Fruit fly (Drosophila melanogaster) whole organism, embryonic: ENCODE results near the gene Sbf.

ENCODE experiments used
- CG10147 ChIP-seq: fragments of 200-800 bp; sonication (Bioruptor generic); optimal IDR thresholded peaks from 2 replicates; lab custom pipeline; 2019; ENCODE audit warnings: missing biosample characterization, mild to moderate bottlenecking, missing genetic modification characterization, moderate library complexity
- CG10274 ChIP-seq: fragments of 200-800 bp; sonication (Bioruptor generic); optimal IDR thresholded peaks from 3 replicates; lab custom pipeline; 2017; ENCODE audit warnings: missing biosample characterization, mild to moderate bottlenecking, missing genetic modification characterization
- CG10431 ChIP-seq: fragments of 200-800 bp; sonication (Bioruptor generic); optimal IDR thresholded peaks from 3 replicates; lab custom pipeline; 2018; ENCODE audit warnings: missing biosample characterization, mild to moderate bottlenecking, missing genetic modification characterization
- CG10565 ChIP-seq: fragments of 200-800 bp; sonication (Bioruptor generic); optimal IDR thresholded peaks from 3 replicates; lab custom pipeline; 2016; ENCODE audit warnings: missing biosample characterization, mild to moderate bottlenecking, missing genetic modification characterization
- CG12659 ChIP-seq: fragments of 200-800 bp; sonication (Bioruptor generic); optimal IDR thresholded peaks from 3 replicates; lab custom pipeline; 2017; ENCODE audit warnings: mild to moderate bottlenecking, missing biosample characterization, missing genetic modification reagents, missing genetic modification characterization
- CG12744 ChIP-seq: fragments of 200-800 bp; sonication (Bioruptor generic); optimal IDR thresholded peaks from 2 replicates; lab custom pipeline; 2016; ENCODE audit warnings: missing biosample characterization, missing genetic modification characterization
- CG13287 ChIP-seq: fragments of 200-800 bp; sonication (Bioruptor generic); IDR thresholded peaks from 2 replicates; pipeline ENCODE4 v1.3.6; 2022; ENCODE audit warnings: missing biosample characterization, missing genetic modification characterization; ENCODE audit not compliant: partially characterized antibody
- CG15479 ChIP-seq: fragments of 200-800 bp; sonication (Bioruptor generic); optimal IDR thresholded peaks from 3 replicates; lab custom pipeline; 2019; ENCODE audit warnings: missing biosample characterization, mild to moderate bottlenecking, missing genetic modification characterization, moderate library complexity
- CG1603 ChIP-seq: fragments of 200-800 bp; sonication (Bioruptor generic); optimal IDR thresholded peaks from 2 replicates; lab custom pipeline; 2019; ENCODE audit warnings: missing biosample characterization, mild to moderate bottlenecking, missing genetic modification characterization, moderate library complexity
- CG16815 ChIP-seq: fragments of 200-800 bp; sonication (Bioruptor generic); optimal IDR thresholded peaks from 3 replicates; lab custom pipeline; 2017; ENCODE audit warnings: missing biosample characterization, mild to moderate bottlenecking, missing genetic modification characterization
- CG17186 ChIP-seq: fragments of 200-800 bp; sonication (Bioruptor generic); optimal IDR thresholded peaks from 3 replicates; lab custom pipeline; 2017; ENCODE audit warnings: missing biosample characterization, missing genetic modification reagents, missing genetic modification characterization
- CG17385 ChIP-seq: fragments of 200-800 bp; sonication (Bioruptor generic); optimal IDR thresholded peaks from 3 replicates; lab custom pipeline; 2018; ENCODE audit warnings: missing biosample characterization, mild to moderate bottlenecking, missing genetic modification characterization
- CG18476 ChIP-seq: fragments of 200-800 bp; sonication (Bioruptor generic); optimal IDR thresholded peaks from 2 replicates; lab custom pipeline; 2016; ENCODE audit warnings: missing biosample characterization, mild to moderate bottlenecking, missing genetic modification characterization
- CG18619 ChIP-seq: fragments of 200-800 bp; sonication (Bioruptor generic); optimal IDR thresholded peaks from 3 replicates; lab custom pipeline; 2017; ENCODE audit warnings: missing biosample characterization, mild to moderate bottlenecking, missing genetic modification characterization
- CG2116 ChIP-seq: fragments of 200-800 bp; sonication (Bioruptor generic); optimal IDR thresholded peaks from 3 replicates; lab custom pipeline; 2018; ENCODE audit warnings: missing biosample characterization, mild to moderate bottlenecking, missing genetic modification characterization
- CG2202 ChIP-seq: fragments of 200-800 bp; sonication (Bioruptor generic); optimal IDR thresholded peaks from 2 replicates; lab custom pipeline; 2018; ENCODE audit warnings: missing biosample characterization, mild to moderate bottlenecking, missing genetic modification characterization
- CG3995 ChIP-seq: fragments of 200-800 bp; sonication (Bioruptor generic); optimal IDR thresholded peaks from 3 replicates; lab custom pipeline; 2016; ENCODE audit warnings: missing biosample characterization, missing genetic modification characterization
- CG4617 ChIP-seq: fragments of 200-800 bp; sonication (Bioruptor generic); optimal IDR thresholded peaks from 3 replicates; lab custom pipeline; 2016; ENCODE audit warnings: missing biosample characterization, missing genetic modification characterization, borderline replicate concordance
- CG7839 ChIP-seq: fragments of 200-800 bp; sonication (Bioruptor generic); optimal IDR thresholded peaks from 3 replicates; lab custom pipeline; 2018; ENCODE audit warnings: missing biosample characterization, mild to moderate bottlenecking, missing genetic modification characterization, moderate library complexity
- CG8290 ChIP-seq, 3 experiments: fragments of 200-800 bp; sonication (Bioruptor generic); optimal IDR thresholded peaks; 2 replicates each; lab custom pipeline; 2016 to 2019; ENCODE audit warnings: missing biosample characterization in 3 of 3, missing genetic modification characterization in 3 of 3, mild to moderate bottlenecking in 2 of 3, moderate library complexity in 1 of 3
- CG9797 ChIP-seq: fragments of 200-800 bp; sonication (Bioruptor generic); optimal IDR thresholded peaks from 3 replicates; lab custom pipeline; 2018; ENCODE audit warnings: missing biosample characterization, mild to moderate bottlenecking, missing genetic modification characterization
- CkIIα-i1 ChIP-seq: fragments of 200-800 bp; sonication (Bioruptor generic); IDR thresholded peaks from 2 replicates; pipeline ENCODE4 v1.3.6; 2022; ENCODE audit warnings: missing biosample characterization, missing genetic modification characterization
- E2f2 ChIP-seq: fragments of 200-800 bp; sonication (Bioruptor generic); IDR thresholded peaks from 2 replicates; pipeline ENCODE4 v1.3.6; 2022; ENCODE audit warnings: missing biosample characterization, missing genetic modification characterization
- Ets65A ChIP-seq: fragments of 200-800 bp; sonication (Bioruptor generic); peaks from one replicate; lab custom pipeline; 2016; ENCODE audit warnings: missing biosample characterization, missing genetic modification characterization
- Lpt ChIP-seq: fragments of >200 bp; optimal IDR thresholded peaks from 2 replicates; lab custom pipeline; 2018; ENCODE audit warnings: missing biosample characterization, missing genetic modification characterization
- Med ChIP-seq: fragments of 200-800 bp; sonication (Bioruptor generic); peaks from one replicate; lab custom pipeline; 2016; ENCODE audit warnings: missing biosample characterization, missing genetic modification characterization, mild to moderate bottlenecking, inconsistent platforms, moderate library complexity
- Myb ChIP-seq: fragments of 200-800 bp; sonication (Bioruptor generic); optimal IDR thresholded peaks from 2 replicates; lab custom pipeline; 2016; ENCODE audit warnings: missing biosample characterization, missing genetic modification characterization
- Sin3A ChIP-seq: fragments of >200 bp; optimal IDR thresholded peaks from 2 replicates; lab custom pipeline; 2018
- Sry-β ChIP-seq: fragments of 200-800 bp; sonication (Bioruptor generic); optimal IDR thresholded peaks from 2 replicates; lab custom pipeline; 2018; ENCODE audit warnings: missing biosample characterization, mild to moderate bottlenecking, missing genetic modification characterization, moderate library complexity
- Sry-δ ChIP-seq: fragments of 200-800 bp; sonication (Bioruptor generic); optimal IDR thresholded peaks from 2 replicates; lab custom pipeline; 2016; ENCODE audit warnings: missing biosample characterization, missing genetic modification characterization
- TFAM ChIP-seq: fragments of 200-800 bp; sonication (Bioruptor generic); optimal IDR thresholded peaks from 2 replicates; lab custom pipeline; 2017; ENCODE audit warnings: missing biosample characterization, missing genetic modification characterization, inconsistent platforms
- ap ChIP-seq: fragments of 200-800 bp; sonication (Bioruptor generic); IDR thresholded peaks from 2 replicates; pipeline ENCODE4 v1.3.6; 2022; ENCODE audit warnings: missing biosample characterization, missing genetic modification characterization
- bowl ChIP-seq: fragments of 200-800 bp; sonication (Bioruptor generic); IDR thresholded peaks from 2 replicates; pipeline ENCODE4 v1.3.6; 2022; ENCODE audit warnings: missing biosample characterization, missing genetic modification characterization
- crp ChIP-seq, 2 experiments: fragments of 200-800 bp; sonication (Bioruptor generic); optimal IDR thresholded peaks; 2 replicates in 1 of 2; 3 replicates in 1 of 2; lab custom pipeline; 2017; ENCODE audit warnings: missing biosample characterization in 2 of 2, missing genetic modification characterization in 2 of 2, mild to moderate bottlenecking in 1 of 2, moderate library complexity in 1 of 2
- dm ChIP-seq: fragments of 200-800 bp; sonication (Bioruptor generic); optimal IDR thresholded peaks from 3 replicates; lab custom pipeline; 2016; ENCODE audit warnings: missing biosample characterization, missing genetic modification characterization
- eve ChIP-seq, 2 experiments: fragments of >200 bp; optimal IDR thresholded peaks; 2 replicates each; lab custom pipeline; 2017; ENCODE audit warnings: missing biosample characterization in 2 of 2, missing genetic modification characterization in 2 of 2
- hbn ChIP-seq: fragments of 200-800 bp; sonication (Bioruptor generic); IDR thresholded peaks from 2 replicates; pipeline ENCODE4 v1.3.6; 2022; ENCODE audit warnings: missing biosample characterization, missing genetic modification characterization; ENCODE audit not compliant: partially characterized antibody
- insv ChIP-seq, 2 experiments: fragments of 200-800 bp; sonication (Bioruptor generic); optimal IDR thresholded peaks; 3 replicates each; lab custom pipeline; 2016 to 2018; ENCODE audit warnings: missing biosample characterization in 2 of 2, missing genetic modification characterization in 2 of 2
- maf-S ChIP-seq: fragments of 200-800 bp; sonication (Bioruptor generic); optimal IDR thresholded peaks from 2 replicates; lab custom pipeline; 2016; ENCODE audit warnings: missing biosample characterization, missing genetic modification characterization
- nau ChIP-seq: fragments of 200-800 bp; sonication (Bioruptor generic); optimal IDR thresholded peaks from 3 replicates; lab custom pipeline; 2017; ENCODE audit warnings: missing biosample characterization, mild to moderate bottlenecking, missing genetic modification characterization, missing genetic modification reagents
- nerfin-1 ChIP-seq: fragments of 200-800 bp; sonication (Bioruptor generic); optimal IDR thresholded peaks from 3 replicates; lab custom pipeline; 2019; ENCODE audit warnings: missing biosample characterization, mild to moderate bottlenecking, missing genetic modification characterization, moderate library complexity
- oc ChIP-seq: fragments of 200-800 bp; sonication (Bioruptor generic); optimal IDR thresholded peaks from 2 replicates; lab custom pipeline; 2018; ENCODE audit warnings: missing biosample characterization, mild to moderate bottlenecking, missing genetic modification characterization, moderate library complexity
- pb ChIP-seq: fragments of 200-800 bp; sonication (Bioruptor generic); optimal IDR thresholded peaks from 3 replicates; lab custom pipeline; 2016; ENCODE audit warnings: missing biosample characterization, missing genetic modification characterization
- pum ChIP-seq: fragments of 200-800 bp; sonication (Bioruptor generic); optimal IDR thresholded peaks from 2 replicates; lab custom pipeline; 2016; ENCODE audit warnings: missing biosample characterization, missing genetic modification characterization
- salm ChIP-seq: fragments of 200-800 bp; sonication (Bioruptor generic); optimal IDR thresholded peaks from 2 replicates; lab custom pipeline; 2018; ENCODE audit warnings: missing biosample characterization, mild to moderate bottlenecking, missing genetic modification characterization
- sd ChIP-seq: fragments of 200-800 bp; sonication (Bioruptor generic); optimal IDR thresholded peaks from 3 replicates; lab custom pipeline; 2018; ENCODE audit warnings: missing biosample characterization, mild to moderate bottlenecking, missing genetic modification characterization, moderate library complexity
- sens ChIP-seq: fragments of 200-800 bp; sonication (Bioruptor generic); peaks from one replicate; lab custom pipeline; 2016; ENCODE audit warnings: missing biosample characterization, missing genetic modification characterization
- sr ChIP-seq: fragments of 200-800 bp; sonication (Bioruptor generic); IDR thresholded peaks from 3 replicates; pipeline ENCODE4 v1.3.6; 2022; ENCODE audit warnings: missing biosample characterization, missing genetic modification characterization
- trem ChIP-seq: fragments of 200-800 bp; optimal IDR thresholded peaks from 3 replicates; lab custom pipeline; 2019; ENCODE audit warnings: missing biosample characterization, mild to moderate bottlenecking, missing genetic modification characterization, moderate library complexity
- unc-4 ChIP-seq: fragments of 200-800 bp; sonication (Bioruptor generic); IDR thresholded peaks from 2 replicates; pipeline ENCODE4 v1.3.6; 2022; ENCODE audit warnings: missing biosample characterization, missing genetic modification characterization; ENCODE audit not compliant: partially characterized antibody

The Sbf gene

DNA sequence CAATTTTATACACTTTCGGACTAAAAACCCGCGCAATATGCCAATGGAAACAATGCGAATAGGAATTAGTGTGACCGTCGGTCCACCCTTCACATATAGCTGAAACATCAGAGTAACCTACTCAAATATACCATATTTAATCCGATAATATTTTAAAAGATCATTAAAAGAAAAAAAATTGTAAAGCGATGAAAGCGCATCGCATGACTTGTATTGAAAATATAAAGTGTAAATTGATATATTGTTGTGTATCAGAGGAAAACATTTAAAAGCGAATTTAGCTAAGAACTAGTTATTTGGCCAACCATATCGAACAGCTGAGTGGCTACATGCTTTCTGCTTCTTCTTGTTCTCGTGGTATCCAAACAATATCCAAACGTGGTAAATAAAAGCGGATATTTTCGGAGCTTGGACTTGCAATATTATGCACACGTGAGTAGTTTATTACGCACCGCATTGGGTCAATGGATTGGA is 55.0 kb downstream of the Sbf start, which contains the start of the genes Blm and CG14722 (continued):
- TF ChIP-seq CG10431 (GFP tag; lab: Kevin White, UChicago) (peak; percentile 16), CG7839 (tag; lab: Kevin White, UChicago) (no peak), pb (GFP tag; lab: Kevin White, UChicago) (no peak), Sry-δ (GFP tag; lab: Kevin White, UChicago) (peak; percentile 43), sr (GFP tag; lab: Robert Waterston, UW) (no peak), pum (GFP tag; lab: Kevin White, UChicago) (no peak), CG4617 (GFP tag; lab: Kevin White, UChicago) (peak; percentile 56), ap (no peak), Myb (GFP tag; lab: Kevin White, UChicago) (peak; percentile 33), CG1603 (tag; lab: Kevin White, UChicago) (no peak), CG18476 (GFP tag; lab: Kevin White, UChicago) (no peak), unc-4 (GFP tag; lab: Robert Waterston, UW) (peak; percentile 45; the same call in 1 of the 2 replicates), CG3995 (GFP tag; lab: Kevin White, UChicago) (peak; percentile 42), CG10274 (GFP tag; lab: Kevin White, UChicago) (no peak), CG12744 (GFP tag; lab: Kevin White, UChicago) (peak; percentile 11), Lpt (no peak), CG10147 (GFP tag; lab: Kevin White, UChicago) (no peak), bowl (no peak), CG13287 (GFP tag; lab: Robert Waterston, UW) (peak; percentile 47), dm (GFP tag; lab: Kevin White, UChicago) (peak; percentile 83), sd (tag; lab: Kevin White, UChicago) (no peak), nau (GFP tag; lab: Kevin White, UChicago) (no peak), nerfin-1 (no peak), CG12659 (GFP tag; lab: Kevin White, UChicago) (peak; percentile 49), CG17385 (peak; percentile 94), Ets65A (GFP tag; lab: Kevin White, UChicago) (peak; percentile 46), CG18619 (GFP tag; lab: Kevin White, UChicago) (no peak), CG2116 (GFP tag; lab: Kevin White, UChicago) (peak; percentile 55), salm (tag; lab: Kevin White, UChicago) (no peak), CG2202 (tag; lab: Kevin White, UChicago) (no peak), TFAM (no peak), crp (GFP tag; optimal IDR thresholded peaks at IDR 0.05; lab: Kevin White, UChicago) (peak; percentile 46 to 91), Med (GFP tag; lab: Kevin White, UChicago) (peak; percentile 64), maf-S (GFP tag; lab: Kevin White, UChicago) (no peak), eve (GFP tag; optimal IDR thresholded peaks at IDR 0.05; lab: Kevin White, UChicago) (no peak), CG10565 (GFP tag; lab: Kevin White, UChicago) (no peak), trem (tag; lab: Kevin White, UChicago) (peak; percentile 93), CkIIα-i1 (GFP tag; lab: Robert Waterston, UW) (no peak), CG16815 (GFP tag; lab: Kevin White, UChicago) (no peak), oc (tag; lab: Kevin White, UChicago) (no peak), Sin3A (lab: Kevin White, UChicago) (peak; percentile 47), E2f2 (GFP tag; lab: Robert Waterston, UW) (peak; percentile 77), insv (GFP tag; optimal IDR thresholded peaks at IDR 0.05; lab: Kevin White, UChicago) (peak in 1 of 2 experiments; percentile 19), sens (peak; percentile 63), hbn (GFP tag; lab: Robert Waterston, UW) (no peak; the same call in 1 of the 2 replicates), CG17186 (peak; percentile 57), CG8290 (GFP tag; optimal IDR thresholded peaks at IDR 0.05; lab: Kevin White, UChicago) (no peak), CG8290 (tag; optimal IDR thresholded peaks at IDR 0.05; lab: Kevin White, UChicago) (no peak), CG9797 (GFP tag; lab: Kevin White, UChicago) (peak; percentile 75), Sry-β (GFP tag; lab: Kevin White, UChicago) (peak; percentile 89), CG15479 (GFP tag; lab: Kevin White, UChicago) (no peak)
